Fruit fly (Drosophila melanogaster): ENCODE data around the gene fln.

DNA sequence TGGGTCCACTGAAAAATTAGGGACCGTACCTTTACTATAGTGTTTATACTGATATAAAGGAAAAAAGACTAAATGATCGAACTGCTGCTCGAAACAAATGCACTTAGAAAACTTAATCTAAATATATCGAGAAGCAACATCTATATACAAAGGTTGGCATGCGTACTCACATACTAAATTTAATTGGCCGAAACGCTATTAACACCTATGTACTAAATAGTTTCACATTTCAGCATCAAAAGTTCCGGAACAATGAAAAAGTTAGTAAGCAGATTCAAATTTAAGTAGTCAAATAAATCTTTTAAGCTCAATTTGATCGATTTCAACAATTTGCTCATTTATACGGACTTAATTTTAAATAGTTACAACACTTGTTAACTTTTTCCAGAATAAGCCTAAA, at the start of gene fln:
- TF ChIP-seq Myc (optimal IDR thresholded peaks at IDR 0.05) (no peak), Sin3A (optimal IDR thresholded peaks at IDR 0.05) (no peak)

All from Kc167 (cell line).